Worm (Caenorhabditis elegans) whole organism, dauer: ENCODE results near the gene C25E10.4.

Source experiments
- unc-62 ChIP-seq: sonication (generic microtip); optimal IDR thresholded peaks from 2 replicates; lab custom pipeline; 2017; ENCODE audit warnings: missing biosample characterization, missing genetic modification reagents, missing genetic modification characterization

The C25E10.4 gene

DNA sequence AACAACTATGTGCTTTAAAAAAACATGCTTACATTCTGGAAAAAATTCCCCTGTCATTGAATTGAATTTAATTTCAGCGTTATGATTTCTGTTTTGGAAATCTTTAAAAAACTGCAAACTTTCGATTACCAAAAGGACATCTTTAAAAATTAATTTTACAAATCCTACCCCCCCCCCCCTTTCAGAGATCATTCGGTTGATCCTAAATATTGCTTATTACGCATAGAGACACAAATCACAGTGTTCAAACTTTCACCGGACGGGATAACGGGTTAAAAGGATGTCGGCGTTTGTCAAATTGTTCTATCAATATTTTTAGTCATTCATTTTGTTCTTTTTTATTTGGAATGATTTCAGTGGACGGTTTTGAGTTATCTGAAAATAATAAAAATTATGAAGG, at the start of gene C25E10.4:
TSS of gene C25E10.4 (plus strand) at position 301 of the 400 bp plus-strand sequence.
- TF ChIP-seq unc-62 (GFP tag; lab: Kevin White, UChicago) = no peak

DNA sequence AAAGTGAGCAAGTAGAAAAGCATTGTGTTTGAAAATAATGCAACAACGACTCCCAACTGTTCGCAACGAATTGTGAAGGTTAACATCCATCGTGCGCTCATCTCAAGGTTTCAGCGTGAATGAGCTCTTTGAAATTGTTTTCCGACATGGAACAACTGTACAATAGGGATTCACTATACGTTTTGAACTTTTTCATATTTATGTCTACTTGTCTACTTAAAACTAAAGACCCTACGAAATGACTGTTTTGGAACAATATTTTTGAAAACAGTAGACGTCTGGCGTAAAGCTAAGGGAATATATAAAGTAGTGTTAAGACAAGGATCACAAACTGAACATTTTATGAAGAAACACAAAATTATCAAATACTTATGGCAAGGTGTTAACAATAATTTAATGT, 49.8 kb upstream of the C25E10.4 start, which contains the start of gene str-86:
TSS of gene str-86 (minus strand) at position 101 of the 400 bp plus-strand sequence.
- TF ChIP-seq unc-62 (GFP tag; lab: Kevin White, UChicago) = no peak

DNA sequence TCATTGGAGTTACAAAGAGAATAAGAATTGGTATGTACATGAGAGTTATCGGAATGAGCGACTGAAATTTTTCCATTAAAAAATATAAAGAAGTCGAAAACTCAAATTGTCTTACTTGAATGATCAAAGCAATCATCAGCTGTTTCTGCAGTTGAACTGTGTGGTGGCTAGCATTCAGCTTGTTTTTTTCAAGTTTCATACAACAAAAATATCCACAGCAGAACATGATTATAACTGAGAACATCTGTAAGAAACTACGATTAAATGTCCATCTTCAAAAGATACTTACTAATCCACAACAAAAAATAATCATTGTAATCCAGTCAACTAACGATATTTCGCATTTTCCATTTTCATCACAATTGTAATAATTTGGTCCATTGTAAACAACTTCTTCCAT, 48.6 kb upstream of the C25E10.4 start:
- no peak for TF ChIP-seq unc-62 (GFP tag; lab: Kevin White, UChicago)

DNA sequence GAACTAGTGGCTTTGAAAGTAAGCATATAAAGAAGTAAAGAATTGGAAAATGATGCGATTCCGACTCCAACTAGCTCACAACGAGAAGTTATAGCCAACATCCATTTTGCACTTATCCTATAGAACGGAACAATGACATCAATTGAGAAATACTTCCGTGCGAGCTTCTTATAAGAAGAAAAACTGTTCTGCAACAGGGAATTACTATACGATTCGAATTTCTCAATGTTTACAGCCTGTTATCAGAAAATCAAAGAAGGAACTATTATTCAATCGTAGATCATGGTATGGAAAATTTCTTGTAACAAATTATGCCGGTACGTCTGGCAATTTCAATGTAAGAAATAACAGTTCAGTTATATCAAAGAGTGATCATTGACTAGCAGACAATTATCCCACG, 47.6 kb upstream of the C25E10.4 start, which contains the start of gene str-85:
TSS of gene str-85 (minus strand) at position 101 of the 400 bp plus-strand sequence.
- no peak for TF ChIP-seq unc-62 (GFP tag; lab: Kevin White, UChicago)

DNA sequence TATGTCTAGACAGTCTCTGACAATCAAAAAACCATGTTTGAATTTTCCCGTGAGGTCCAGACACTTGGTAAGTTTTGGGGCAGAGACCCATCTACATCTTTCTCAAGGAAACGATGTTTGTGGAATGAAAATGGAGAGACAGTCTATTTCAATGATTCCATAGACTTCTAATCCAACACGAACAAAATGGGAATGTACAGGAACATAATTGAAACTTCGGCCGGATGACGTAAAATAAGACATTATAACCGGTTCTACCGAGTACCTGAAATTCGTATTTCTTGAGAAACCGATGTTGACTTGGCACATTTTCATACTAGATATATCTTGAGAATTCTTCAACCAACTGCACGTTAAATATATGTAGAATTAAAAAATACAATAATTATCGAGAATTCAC, 45.3 kb upstream of the C25E10.4 start, which contains the start of gene str-87:
TSS of gene str-87 (minus strand) at position 101 of the 400 bp plus-strand sequence.
- no peak for TF ChIP-seq unc-62 (GFP tag; lab: Kevin White, UChicago)

DNA sequence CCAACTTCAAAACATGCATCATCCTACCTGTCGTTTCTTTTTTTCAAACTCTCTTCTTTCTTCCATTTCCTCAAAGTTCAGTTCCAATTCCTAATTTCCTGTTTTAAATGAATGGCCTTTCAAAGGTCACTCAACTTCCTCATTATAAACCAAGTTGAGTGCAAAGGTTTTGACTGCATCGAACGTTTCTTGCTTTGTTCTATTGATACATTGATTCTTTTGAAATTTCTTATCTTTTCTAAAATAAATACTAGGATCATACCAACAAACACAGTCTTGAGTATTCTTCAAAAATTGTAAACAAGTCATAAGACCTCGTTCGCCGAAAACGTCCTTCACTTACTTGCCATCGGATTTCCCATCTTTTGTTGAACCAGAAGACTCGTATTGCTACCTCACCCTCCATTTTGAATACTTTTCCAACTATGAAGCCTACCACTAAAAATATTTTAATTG, 43.1 kb upstream of the C25E10.4 start, which contains the start of gene F59E11.7:
TSS of gene F59E11.7 (plus strand) at position 51 of the 456 bp plus-strand sequence.
- TF ChIP-seq unc-62 (GFP tag; lab: Kevin White, UChicago) = no peak

DNA sequence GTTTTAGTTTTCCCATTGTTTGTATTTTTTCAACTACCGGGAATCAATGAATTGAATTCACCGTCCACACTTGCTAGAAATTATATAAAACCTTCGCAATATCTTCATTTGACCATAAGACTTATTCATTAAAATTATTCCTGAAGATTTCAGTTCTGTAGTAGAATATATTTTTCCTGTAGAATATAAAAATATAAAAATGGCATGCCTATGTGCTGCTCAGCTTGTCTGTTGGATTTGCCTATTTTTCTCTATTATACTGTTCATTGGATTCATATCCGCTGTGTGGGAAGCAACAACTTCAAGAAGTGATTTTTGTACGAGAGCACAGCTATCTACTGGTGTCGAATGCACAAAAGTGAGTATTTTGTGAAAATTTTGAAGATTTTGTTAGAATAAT, 41.7 kb upstream of the C25E10.4 start, which contains the start of gene F59E11.6:
TSS of gene F59E11.6 (plus strand) at position 111 of the 400 bp plus-strand sequence.
- TF ChIP-seq unc-62 (GFP tag; lab: Kevin White, UChicago) = no peak

DNA sequence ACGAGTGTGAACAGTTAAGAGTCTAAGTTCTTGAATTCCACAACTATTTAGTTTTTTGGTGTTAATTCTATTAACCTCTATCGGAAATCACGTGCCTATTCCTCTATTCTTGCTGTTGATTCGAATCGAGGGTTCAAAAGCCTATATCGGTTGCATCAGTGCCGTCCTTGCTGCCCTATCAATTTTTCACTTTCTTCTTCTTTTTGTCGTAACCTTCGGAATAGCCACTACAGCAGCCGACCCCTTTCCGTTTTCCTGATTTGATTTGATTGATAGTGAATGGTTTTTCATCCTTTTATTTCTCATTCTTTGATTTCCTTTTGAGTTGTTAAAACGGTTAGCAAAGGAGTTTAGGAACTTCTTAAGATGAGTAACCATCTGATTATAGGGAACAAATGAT, 39.1 kb upstream of the C25E10.4 start:
- TF ChIP-seq unc-62 (GFP tag; lab: Kevin White, UChicago) = no peak

DNA sequence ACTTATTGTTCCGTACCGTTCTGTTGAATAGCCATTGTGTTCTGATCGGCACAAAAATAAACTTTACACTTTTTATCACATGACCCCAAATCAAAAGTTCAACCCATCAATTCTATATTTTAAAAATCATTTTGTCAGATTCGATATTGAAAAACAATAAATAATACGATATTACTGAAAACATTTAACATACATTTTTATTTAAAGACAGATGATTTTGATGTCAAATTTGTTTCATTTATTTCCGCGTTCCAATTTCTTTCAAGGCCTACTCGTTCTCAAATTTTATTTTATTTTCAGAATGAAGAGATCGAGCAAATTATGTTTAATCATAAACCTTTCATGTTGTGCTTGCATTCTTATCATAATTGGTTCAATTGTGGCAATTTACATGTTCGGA, 38.6 kb upstream of the C25E10.4 start, which contains the start of gene F59E11.5:
TSS of gene F59E11.5 (plus strand) at position 301 of the 400 bp plus-strand sequence.
- TF ChIP-seq unc-62 (GFP tag; lab: Kevin White, UChicago) = no peak

DNA sequence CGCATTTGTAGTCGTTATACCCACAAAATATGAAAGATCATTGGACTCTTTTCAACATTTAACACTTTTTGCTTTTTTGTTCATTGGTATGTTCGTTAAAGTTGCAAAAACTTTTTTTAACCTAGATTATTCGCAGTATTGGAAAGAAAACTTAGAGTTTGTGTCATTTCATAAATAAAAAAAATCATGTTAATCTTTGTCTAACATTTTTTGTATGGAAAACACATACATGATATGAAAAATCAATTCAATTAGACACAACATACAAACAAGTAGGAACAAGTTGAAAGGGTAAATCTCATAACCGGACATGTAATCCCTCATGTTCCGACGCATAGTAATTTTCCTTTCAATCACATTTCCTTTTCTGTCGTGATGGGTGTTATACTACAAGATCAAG, 32.2 kb upstream of the C25E10.4 start, which contains the start of gene F59E11.2:
TSS of gene F59E11.2 (plus strand) at position 301 of the 400 bp plus-strand sequence.
- TF ChIP-seq unc-62 (GFP tag; lab: Kevin White, UChicago) = no peak

DNA sequence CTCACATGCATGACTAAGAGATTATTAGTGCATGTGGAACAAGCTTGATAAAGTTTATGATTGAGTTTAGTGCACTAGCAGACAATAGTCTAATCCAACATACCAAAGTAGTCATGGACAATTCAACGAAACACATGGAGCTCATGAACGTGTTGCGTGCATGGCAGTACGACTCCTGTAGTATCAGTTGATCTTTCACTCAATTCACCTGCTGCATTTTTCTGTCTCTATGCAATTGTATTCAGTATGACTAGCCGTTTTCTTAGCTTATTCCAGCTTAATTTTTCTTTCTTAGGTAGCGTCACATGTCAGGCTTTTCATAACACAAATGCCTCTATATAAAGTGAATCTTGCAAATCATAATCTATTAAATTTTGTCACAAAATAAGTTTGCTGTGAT, 30.1 kb upstream of the C25E10.4 start, which contains the start of gene srx-1:
TSS of gene srx-1 (plus strand) at position 382 of the 400 bp plus-strand sequence.
- TF ChIP-seq unc-62 (GFP tag; lab: Kevin White, UChicago) = no peak

DNA sequence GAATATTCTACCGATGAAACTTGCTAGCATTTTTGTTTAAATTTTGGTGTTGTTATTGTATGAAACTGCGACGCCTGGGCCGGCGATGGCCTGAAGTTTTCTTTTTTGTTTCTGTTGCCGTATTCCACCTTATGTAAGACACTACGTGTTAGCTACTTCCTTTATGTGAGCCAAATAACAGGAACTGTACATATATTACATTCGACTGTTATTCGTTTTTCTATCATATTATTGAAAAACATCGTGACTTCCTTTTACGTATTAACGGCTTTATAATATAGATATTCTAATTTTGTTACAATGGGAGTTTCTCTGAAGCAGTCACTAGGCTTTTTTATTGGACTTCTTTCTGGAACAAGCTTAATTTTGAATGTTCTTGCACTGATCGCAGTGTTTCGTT, 28.1 kb upstream of the C25E10.4 start, which contains the start of gene srx-3:
TSS of gene srx-3 (plus strand) at position 301 of the 400 bp plus-strand sequence.
- TF ChIP-seq unc-62 (GFP tag; lab: Kevin White, UChicago) = no peak

DNA sequence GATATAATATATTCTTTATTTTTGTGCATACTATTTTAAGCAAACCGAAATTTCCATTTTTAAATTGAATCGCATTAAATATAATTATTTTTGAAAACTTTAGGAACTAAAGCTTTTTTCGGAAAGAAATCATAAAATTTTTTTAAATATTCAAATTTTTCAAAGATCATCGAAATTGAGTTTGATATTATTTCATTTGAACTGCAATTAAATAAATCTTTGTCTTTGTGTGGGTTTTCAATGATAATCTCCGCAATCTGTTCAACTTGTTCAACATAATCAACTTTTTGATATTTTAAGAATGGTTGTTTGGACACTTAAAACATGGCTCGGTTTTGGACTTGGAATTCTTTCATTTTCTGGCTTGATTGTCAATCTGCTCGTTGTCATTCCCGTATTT, 24.2 kb upstream of the C25E10.4 start, which contains the start of gene srx-2:
TSS of gene srx-2 (plus strand) at position 301 of the 400 bp plus-strand sequence.
- no peak for TF ChIP-seq unc-62 (GFP tag; lab: Kevin White, UChicago)

DNA sequence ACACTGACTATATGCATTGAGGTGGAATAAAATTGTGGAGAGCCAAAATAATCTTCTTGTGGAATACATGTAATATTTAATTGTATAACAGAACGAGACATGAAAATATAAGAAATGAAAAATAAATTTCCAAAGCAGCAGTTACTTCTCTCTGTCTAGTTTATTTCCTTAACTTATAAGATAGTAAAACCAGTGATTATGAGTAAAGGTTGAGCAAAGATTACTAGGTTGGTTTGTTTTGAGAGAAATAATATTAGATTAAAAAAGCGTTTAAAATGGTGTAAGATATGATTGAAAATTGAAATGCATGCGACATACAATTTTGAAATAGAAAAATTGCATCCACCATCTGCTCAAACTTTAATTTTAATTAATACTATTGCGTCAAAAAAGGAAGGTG, 19.6 kb upstream of the C25E10.4 start, which contains the start of gene srh-201:
TSS of gene srh-201 (minus strand) at position 101 of the 400 bp plus-strand sequence.
- TF ChIP-seq unc-62 (GFP tag; lab: Kevin White, UChicago) = no peak

DNA sequence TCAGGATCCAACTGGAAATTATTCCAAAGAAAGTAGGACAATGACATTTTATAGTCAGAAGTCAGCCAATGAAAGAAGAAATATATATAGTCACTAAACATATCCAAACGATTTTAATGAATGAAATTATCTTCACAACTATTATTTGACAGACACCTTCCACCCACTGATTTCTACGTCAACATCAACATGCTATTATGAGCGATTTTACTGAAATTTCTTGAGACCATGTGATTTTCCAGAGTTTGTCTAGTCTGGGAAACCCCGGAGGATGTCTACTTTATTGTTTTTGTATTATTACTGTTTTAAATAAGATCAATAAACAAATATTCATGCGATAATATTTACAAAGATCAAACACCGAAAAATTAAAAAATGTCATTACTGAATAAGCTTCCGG, 17.8 kb upstream of the C25E10.4 start, which contains the start of gene srt-18:
TSS of gene srt-18 (minus strand) at position 101 of the 400 bp plus-strand sequence.
- TF ChIP-seq unc-62 (GFP tag; lab: Kevin White, UChicago) = no peak

DNA sequence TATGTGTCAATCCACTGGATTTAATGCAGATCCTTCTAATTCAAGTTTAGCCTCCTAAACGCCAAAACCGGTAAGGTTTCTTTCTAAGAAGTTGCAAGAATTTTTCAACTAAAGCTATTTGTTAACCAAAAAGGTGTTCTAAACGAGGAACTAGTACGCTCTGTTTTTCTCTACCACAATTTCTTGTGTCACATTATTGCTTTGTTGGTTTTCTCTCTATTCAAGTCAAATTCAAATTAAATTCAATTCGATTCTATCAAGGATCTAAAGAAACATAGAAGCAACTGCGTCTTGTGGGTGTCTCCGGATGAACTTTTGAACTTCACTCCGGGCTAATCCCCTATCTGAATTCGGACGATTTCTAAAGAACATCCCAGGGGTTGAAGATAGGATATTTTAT, 16.9 kb upstream of the C25E10.4 start, which contains the start of gene oac-40:
TSS of gene oac-40 (plus strand) at position 301 of the 400 bp plus-strand sequence.
- TF ChIP-seq unc-62 (GFP tag; lab: Kevin White, UChicago) = no peak
